Worm (Caenorhabditis elegans) whole organism, L3 larva: ENCODE results near the gene Y43C5A.4.

Source experiments
- elt-2 ChIP-seq: sonication (generic microtip); optimal IDR thresholded peaks from 2 replicates; lab custom pipeline; 2016; ENCODE audit warnings: missing genetic modification reagents, mild to moderate bottlenecking, missing genetic modification characterization, missing compliant biosample characterization
- snpc-4 ChIP-seq: fragments of 150-350 bp; optimal IDR thresholded peaks from 2 replicates; lab custom pipeline; 2014; ENCODE audit warnings: missing biosample characterization, missing genetic modification characterization
- ztf-4 ChIP-seq: fragments of 150-350 bp; optimal IDR thresholded peaks from 2 replicates; lab custom pipeline; 2014; ENCODE audit warnings: missing biosample characterization, missing genetic modification characterization

DNA sequence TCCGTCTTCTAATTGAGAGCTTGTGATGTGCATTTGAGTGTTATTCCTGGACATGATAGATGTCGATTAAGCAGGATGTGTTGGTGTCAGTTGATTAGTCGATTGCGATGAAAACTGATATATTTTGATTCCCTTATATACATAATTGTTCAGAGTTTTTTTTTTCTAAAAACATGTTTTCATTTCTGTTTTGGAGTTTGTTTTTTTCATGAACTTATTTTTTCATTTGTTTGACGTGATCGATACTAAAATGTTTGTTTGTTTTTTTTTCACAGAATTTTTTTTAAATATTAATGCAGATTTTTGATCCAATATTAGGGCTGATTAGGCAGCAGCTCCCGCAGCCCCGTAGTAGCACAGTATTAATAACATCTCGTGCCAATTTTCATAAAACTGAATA is 40.4 kb downstream of the Y43C5A.4 start, which contains the start of gene R09E10.2:
- TF ChIP-seq ztf-4 (no peak), snpc-4 (no peak), elt-2 (tag; lab: Kevin White, UChicago) (no peak)
